Fruit fly (Drosophila melanogaster) whole organism, adult: ENCODE data around the gene mtSSB.
A peak's percentile ranks its signal among the peaks of the same experiment; 100 is the strongest.

ENCODE experiments used
- CG11617 ChIP-seq: fragments of 200-800 bp; sonication (Bioruptor generic); optimal IDR thresholded peaks from 2 replicates; lab custom pipeline; 2017; ENCODE audit warnings: mild to moderate bottlenecking, missing biosample characterization, missing genetic modification reagents, missing genetic modification characterization
- CG12768 ChIP-seq: fragments of 200-800 bp; sonication (Bioruptor generic); optimal IDR thresholded peaks from 2 replicates; lab custom pipeline; 2017; ENCODE audit warnings: missing biosample characterization, missing genetic modification characterization, mild to moderate bottlenecking, moderate library complexity, missing genetic modification reagents
- CG1620 ChIP-seq: fragments of 200-800 bp; sonication (Bioruptor generic); optimal IDR thresholded peaks from 2 replicates; lab custom pipeline; 2016; ENCODE audit warnings: missing biosample characterization, missing genetic modification characterization
- CG33017 ChIP-seq: fragments of 200-800 bp; sonication (Bioruptor generic); optimal IDR thresholded peaks from 2 replicates; lab custom pipeline; 2018; ENCODE audit warnings: missing biosample characterization, mild to moderate bottlenecking, missing genetic modification characterization, moderate library complexity
- CG7101 ChIP-seq: fragments of 200-800 bp; sonication (Bioruptor generic); optimal IDR thresholded peaks from 2 replicates; lab custom pipeline; 2018; ENCODE audit warnings: missing biosample characterization, mild to moderate bottlenecking, missing genetic modification characterization, moderate library complexity
- Crg-1 ChIP-seq: fragments of 200-800 bp; sonication (Bioruptor generic); optimal IDR thresholded peaks from 2 replicates; lab custom pipeline; 2016; ENCODE audit warnings: missing biosample characterization, missing genetic modification characterization
- Hr96 ChIP-seq: fragments of 200-800 bp; sonication (Bioruptor generic); optimal IDR thresholded peaks from 2 replicates; lab custom pipeline; 2016; ENCODE audit warnings: missing biosample characterization, missing genetic modification characterization
- bab1 ChIP-seq: fragments of 200-800 bp; sonication (Bioruptor generic); optimal IDR thresholded peaks from 3 replicates; lab custom pipeline; 2019; ENCODE audit warnings: missing biosample characterization, mild to moderate bottlenecking, missing genetic modification characterization, moderate library complexity
- cnc ChIP-seq, 2 experiments: fragments of >200 bp; optimal IDR thresholded peaks; 2 replicates each; lab custom pipeline; 2017
- kay ChIP-seq: fragments of 200-800 bp; sonication (Bioruptor generic); peaks from one replicate; lab custom pipeline; 2016; ENCODE audit warnings: missing biosample characterization, missing genetic modification characterization, borderline replicate concordance
- tj ChIP-seq: fragments of 200-800 bp; sonication (Bioruptor generic); optimal IDR thresholded peaks from 3 replicates; lab custom pipeline; 2017; ENCODE audit warnings: missing biosample characterization, mild to moderate bottlenecking, missing genetic modification characterization, moderate library complexity
- toe ChIP-seq: fragments of 200-800 bp; sonication (Bioruptor generic); optimal IDR thresholded peaks from 2 replicates; lab custom pipeline; 2016; ENCODE audit warnings: missing biosample characterization, missing genetic modification characterization

- no peak for TF ChIP-seq CG12768 (GFP tag; lab: Kevin White, UChicago)
- peak; percentile 80 for TF ChIP-seq bab1 (GFP tag; lab: Kevin White, UChicago)
- peak; percentile 29 for TF ChIP-seq CG1620
- peak; percentile 31 for TF ChIP-seq CG7101 (tag; lab: Kevin White, UChicago)
- peak; percentile 62 for TF ChIP-seq CG11617 (GFP tag; lab: Kevin White, UChicago)
- TF ChIP-seq kay (GFP tag; lab: Kevin White, UChicago), result no peak
- TF ChIP-seq Hr96 (GFP tag; lab: Kevin White, UChicago), result no peak
- peak; percentile 71 for TF ChIP-seq tj
- no peak for TF ChIP-seq cnc (optimal IDR thresholded peaks at IDR 0.05; lab: Kevin White, UChicago)
- peak; percentile 36 for TF ChIP-seq CG33017 (tag; lab: Kevin White, UChicago)
- TF ChIP-seq toe (GFP tag; lab: Kevin White, UChicago), result no peak
- TF ChIP-seq Crg-1 (GFP tag; lab: Kevin White, UChicago), result peak; percentile 44
These were observed 18.0 kb downstream of the mtSSB start, which contains the start of gene sra for dm6 chr3R:16186791-16187681.
